Fruit fly (Drosophila melanogaster) whole organism, wandering third instar larva: Measurements from ENCODE around the gene rdog.

Experiments
- Abd-B ChIP-seq: fragments of >200 bp; optimal IDR thresholded peaks from 2 replicates; lab custom pipeline; 2017; ENCODE audit warnings: missing biosample characterization, missing genetic modification characterization
- CG32264 ChIP-seq: fragments of 200-800 bp; sonication (Bioruptor generic); optimal IDR thresholded peaks from 2 replicates; lab custom pipeline; 2016; ENCODE audit warnings: missing biosample characterization, missing genetic modification characterization
- CG9705 ChIP-seq: fragments of 200-800 bp; sonication (Bioruptor generic); optimal IDR thresholded peaks from 2 replicates; lab custom pipeline; 2018; ENCODE audit warnings: missing biosample characterization, mild to moderate bottlenecking, missing genetic modification characterization
- CrebA ChIP-seq: fragments of 200-800 bp; sonication (Bioruptor generic); optimal IDR thresholded peaks from 2 replicates; lab custom pipeline; 2016; ENCODE audit warnings: missing biosample characterization, mild to moderate bottlenecking, missing genetic modification characterization, borderline replicate concordance
- Dfd ChIP-seq: fragments of >200 bp; optimal IDR thresholded peaks from 2 replicates; lab custom pipeline; 2017; ENCODE audit warnings: missing biosample characterization, missing genetic modification characterization
- Dif ChIP-seq: fragments of 200-275, 200-300 bp; sonication (Bioruptor generic); optimal IDR thresholded peaks from 2 replicates; lab custom pipeline; 2018; ENCODE audit warnings: missing biosample characterization, missing genetic modification characterization; ENCODE audit not compliant: partially characterized antibody
- GATAd ChIP-seq: sonication (Bioruptor generic); optimal IDR thresholded peaks from 2 replicates; lab custom pipeline; 2016; ENCODE audit warnings: missing biosample characterization, missing genetic modification characterization
- HLH106 ChIP-seq: fragments of 200-800 bp; optimal IDR thresholded peaks from 3 replicates; lab custom pipeline; 2019; ENCODE audit warnings: missing biosample characterization, mild to moderate bottlenecking, missing genetic modification characterization, moderate library complexity
- Hnf4 ChIP-seq: fragments of 200-800 bp; sonication (Bioruptor generic); optimal IDR thresholded peaks from 2 replicates; lab custom pipeline; 2016; ENCODE audit warnings: missing biosample characterization, mild to moderate bottlenecking, missing genetic modification characterization
- Hr78 ChIP-seq: fragments of >200 bp; optimal IDR thresholded peaks from 2 replicates; lab custom pipeline; 2017; ENCODE audit warnings: missing biosample characterization, missing genetic modification characterization
- Hr83 ChIP-seq: fragments of 200-300 bp; sonication (Bioruptor generic); optimal IDR thresholded peaks from 2 replicates; lab custom pipeline; 2016; ENCODE audit warnings: missing biosample characterization, mild to moderate bottlenecking, missing genetic modification characterization, moderate library complexity; ENCODE audit not compliant: poor library complexity, severe bottlenecking
- Jra ChIP-seq: sonication (Bioruptor generic); optimal IDR thresholded peaks from 2 replicates; lab custom pipeline; 2016; ENCODE audit warnings: missing biosample characterization, missing genetic modification characterization
- Mio ChIP-seq: sonication (Bioruptor generic); optimal IDR thresholded peaks from 2 replicates; lab custom pipeline; 2016; ENCODE audit warnings: missing biosample characterization, missing genetic modification characterization
- Myc ChIP-seq: fragments of >200 bp; optimal IDR thresholded peaks from 2 replicates; lab custom pipeline; 2017
- N ChIP-seq: fragments of >200 bp; optimal IDR thresholded peaks from 2 replicates; lab custom pipeline; 2018; ENCODE audit warnings: missing biosample characterization, missing external identifiers, missing genetic modification characterization
- OdsH ChIP-seq: fragments of 200-800 bp; sonication (Bioruptor generic); optimal IDR thresholded peaks from 2 replicates; lab custom pipeline; 2016; ENCODE audit warnings: missing biosample characterization, mild to moderate bottlenecking, missing genetic modification characterization
- Rel ChIP-seq, 2 experiments: fragments of 200-800 bp; sonication (Bioruptor generic) in 1 of 2; optimal IDR thresholded peaks; 2 replicates in 1 of 2; 3 replicates in 1 of 2; lab custom pipeline; 2016 to 2019; ENCODE audit warnings: mild to moderate bottlenecking in 2 of 2, missing biosample characterization in 2 of 2, missing genetic modification characterization in 2 of 2, moderate library complexity in 1 of 2
- Sp1 ChIP-seq: fragments of 200-800 bp; sonication (Bioruptor generic); optimal IDR thresholded peaks from 3 replicates; lab custom pipeline; 2019; ENCODE audit warnings: missing biosample characterization, mild to moderate bottlenecking, missing genetic modification characterization, moderate library complexity
- Vsx2 ChIP-seq: fragments of 200-300, 225-300 bp; sonication (Bioruptor generic); optimal IDR thresholded peaks from 2 replicates; lab custom pipeline; 2018; ENCODE audit warnings: missing biosample characterization, missing genetic modification characterization; ENCODE audit not compliant: partially characterized antibody
- br ChIP-seq: fragments of 200-800 bp; sonication (Bioruptor generic); optimal IDR thresholded peaks from 2 replicates; lab custom pipeline; 2016; ENCODE audit warnings: missing biosample characterization, missing genetic modification characterization
- brk ChIP-seq: fragments of 200-800 bp; sonication (Bioruptor generic); optimal IDR thresholded peaks from 2 replicates; lab custom pipeline; 2016; ENCODE audit warnings: missing biosample characterization, mild to moderate bottlenecking, missing genetic modification characterization
- dl ChIP-seq, 2 experiments: fragments of 175-275, 200-275 bp in 1 of 2; fragments of 200-275 bp in 1 of 2; sonication (Bioruptor generic); optimal IDR thresholded peaks; lab custom pipeline; 2018; ENCODE audit warnings: mild to moderate bottlenecking in 2 of 2, missing biosample characterization in 2 of 2, missing genetic modification characterization in 2 of 2, moderate library complexity in 2 of 2; ENCODE audit not compliant: partially characterized antibody in 2 of 2, insufficient read depth in 1 of 2
- dmrt93B ChIP-seq: fragments of 200-800 bp; sonication (Bioruptor generic); optimal IDR thresholded peaks from 2 replicates; lab custom pipeline; 2018; ENCODE audit warnings: missing biosample characterization, mild to moderate bottlenecking, missing genetic modification characterization
- dsf ChIP-seq: sonication (Bioruptor generic); optimal IDR thresholded peaks from 2 replicates; lab custom pipeline; 2016; ENCODE audit warnings: missing biosample characterization, missing genetic modification characterization, borderline replicate concordance
- ey ChIP-seq: fragments of 200-800 bp; sonication (Bioruptor generic); optimal IDR thresholded peaks from 2 replicates; lab custom pipeline; 2016; ENCODE audit warnings: missing biosample characterization, missing genetic modification characterization
- foxo ChIP-seq, 2 experiments: fragments of 200-800 bp; sonication (Bioruptor generic); optimal IDR thresholded peaks; 2 replicates in 1 of 2; 3 replicates in 1 of 2; lab custom pipeline; 2016 to 2017; ENCODE audit warnings: missing biosample characterization in 2 of 2, missing genetic modification characterization in 2 of 2
- fru ChIP-seq: fragments of 200-800 bp; sonication (Bioruptor generic); optimal IDR thresholded peaks from 3 replicates; lab custom pipeline; 2016; ENCODE audit warnings: missing biosample characterization, mild to moderate bottlenecking, missing genetic modification characterization
- h ChIP-seq: fragments of 200-800 bp; sonication (Bioruptor generic); optimal IDR thresholded peaks from 3 replicates; lab custom pipeline; 2016; ENCODE audit warnings: missing biosample characterization, mild to moderate bottlenecking, missing genetic modification characterization
- jim ChIP-seq: fragments of 175-275, 200-325 bp; sonication (Bioruptor generic); optimal IDR thresholded peaks from 2 replicates; lab custom pipeline; 2016; ENCODE audit warnings: missing biosample characterization, mild to moderate bottlenecking, missing genetic modification characterization
- lola ChIP-seq: fragments of >200 bp; optimal IDR thresholded peaks from 2 replicates; lab custom pipeline; 2017; ENCODE audit warnings: missing biosample characterization, missing genetic modification characterization
- pan ChIP-seq: fragments of >200 bp; optimal IDR thresholded peaks from 2 replicates; lab custom pipeline; 2017
- psq ChIP-seq: fragments of 200-800 bp; sonication (Bioruptor generic); optimal IDR thresholded peaks from 3 replicates; lab custom pipeline; 2017; ENCODE audit warnings: missing biosample characterization, mild to moderate bottlenecking, missing genetic modification characterization, moderate library complexity
- rgr ChIP-seq: fragments of 200-800 bp; sonication (Bioruptor generic); optimal IDR thresholded peaks from 3 replicates; lab custom pipeline; 2016; ENCODE audit warnings: missing biosample characterization, mild to moderate bottlenecking, missing genetic modification characterization
- sage ChIP-seq: fragments of 200-800 bp; sonication (Bioruptor generic); optimal IDR thresholded peaks from 2 replicates; lab custom pipeline; 2016; ENCODE audit warnings: missing biosample characterization, mild to moderate bottlenecking, missing genetic modification characterization
- sv ChIP-seq: fragments of 200-800 bp; sonication (Bioruptor generic); optimal IDR thresholded peaks from 3 replicates; lab custom pipeline; 2016; ENCODE audit warnings: missing biosample characterization, missing genetic modification characterization
- tai ChIP-seq: sonication (Bioruptor generic); optimal IDR thresholded peaks from 2 replicates; lab custom pipeline; 2016; ENCODE audit warnings: missing biosample characterization, missing genetic modification characterization
- usp ChIP-seq: fragments of >200 bp; optimal IDR thresholded peaks from 2 replicates; lab custom pipeline; 2017; ENCODE audit warnings: missing biosample characterization, missing genetic modification characterization
- woc ChIP-seq: sonication (Bioruptor generic); optimal IDR thresholded peaks from 2 replicates; lab custom pipeline; 2016; ENCODE audit warnings: missing biosample characterization, mild to moderate bottlenecking, missing genetic modification characterization

The rdog gene

dm6 chr3R:29157418-29158398, at the start of gene rdog:
Gene rdog, plus strand, starts transcription at chr3R:29158122.
- TF ChIP-seq Sp1 (peak; percentile 84), dmrt93B (GFP tag; lab: Kevin White, UChicago) (peak; percentile 66), Vsx2 (GFP tag; lab: Kevin White, UChicago) (no peak), Jra (GFP tag; lab: Kevin White, UChicago) (peak; percentile 74), Hnf4 (GFP tag; lab: Kevin White, UChicago) (peak; percentile 72), Hr83 (GFP tag; lab: Kevin White, UChicago) (no peak), CG9705 (peak; percentile 73), Myc (lab: Kevin White, UChicago) (no peak), foxo (GFP tag; optimal IDR thresholded peaks at IDR 0.05; lab: Kevin White, UChicago) (peak; percentile 32 to 89), Dfd (GFP tag; lab: Kevin White, UChicago) (no peak), dsf (GFP tag; lab: Kevin White, UChicago) (peak; percentile 30), Abd-B (GFP tag; lab: Kevin White, UChicago) (no peak), N (GFP tag; lab: Kevin White, UChicago) (no peak), OdsH (GFP tag; lab: Kevin White, UChicago) (peak; percentile 82), br (GFP tag; lab: Kevin White, UChicago) (peak; percentile 85), ey (GFP tag; lab: Kevin White, UChicago) (peak; percentile 87), woc (peak; percentile 98), Mio (GFP tag; lab: Kevin White, UChicago) (peak; percentile 29), GATAd (GFP tag; lab: Kevin White, UChicago) (peak; percentile 34), sage (no peak), lola (GFP tag; lab: Kevin White, UChicago) (no peak), psq (GFP tag; lab: Kevin White, UChicago) (peak; percentile 73), Dif (GFP tag; lab: Kevin White, UChicago) (no peak), tai (no peak), brk (no peak), CrebA (GFP tag; lab: Kevin White, UChicago) (no peak), jim (GFP tag; lab: Kevin White, UChicago) (no peak), Hr78 (no peak), Rel (GFP tag; optimal IDR thresholded peaks at IDR 0.05; lab: Kevin White, UChicago) (no peak), Rel (tag; optimal IDR thresholded peaks at IDR 0.05; lab: Kevin White, UChicago) (peak; percentile 78), usp (no peak), sv (GFP tag; lab: Kevin White, UChicago) (peak; percentile 82), CG32264 (peak; percentile 50), fru (peak; percentile 91), pan (lab: Kevin White, UChicago) (peak; percentile 87), h (GFP tag; lab: Kevin White, UChicago) (peak; percentile 46), dl (GFP tag; optimal IDR thresholded peaks at IDR 0.05; lab: Kevin White, UChicago; ENCODE audit: insufficient read depth in 1 of 2, partially characterized antibody in 2 of 2) (no peak), HLH106 (tag; lab: Kevin White, UChicago) (peak; percentile 77), rgr (GFP tag; lab: Kevin White, UChicago) (peak; percentile 86)

- peak; percentile 85 for TF ChIP-seq h (GFP tag; lab: Kevin White, UChicago)
- no peak for TF ChIP-seq dmrt93B (GFP tag; lab: Kevin White, UChicago)
- TF ChIP-seq, all 38 proteins: peak for 1
Measured at dm6 chr3R:29111795-29112194, 46.1 kb upstream of the rdog start.
